Worm (Caenorhabditis elegans) whole organism, L3 larva: ENCODE measurements around the gene gldi-3.

Experiments used
- R02D3.7 ChIP-seq: fragments of 150-350 bp; optimal IDR thresholded peaks from 2 replicates; lab custom pipeline; 2014; ENCODE audit warnings: missing biosample characterization, missing genetic modification characterization
- ZK546.5 ChIP-seq: sonication (generic microtip); optimal IDR thresholded peaks from 2 replicates; lab custom pipeline; 2017; ENCODE audit warnings: missing biosample characterization, missing genetic modification characterization
- ama-1 ChIP-seq: fragments of 150-350 bp; optimal IDR thresholded peaks from 2 replicates; lab custom pipeline; 2018
- ceh-16 ChIP-seq: sonication (generic microtip); optimal IDR thresholded peaks from 2 replicates; lab custom pipeline; 2017; ENCODE audit warnings: missing biosample characterization, missing genetic modification characterization
- ceh-28 ChIP-seq: fragments of 150-350 bp; optimal IDR thresholded peaks from 2 replicates; lab custom pipeline; 2014; ENCODE audit warnings: missing biosample characterization, missing genetic modification reagents, missing genetic modification characterization
- ceh-82 ChIP-seq: fragments of 150-350 bp; optimal IDR thresholded peaks from 2 replicates; lab custom pipeline; 2014; ENCODE audit warnings: missing biosample characterization, missing genetic modification characterization
- ceh-9 ChIP-seq: sonication (generic microtip); optimal IDR thresholded peaks from 2 replicates; lab custom pipeline; 2018; ENCODE audit warnings: missing biosample characterization, missing genetic modification characterization
- daf-12 ChIP-seq: fragments of 150-350 bp; optimal IDR thresholded peaks from 2 replicates; lab custom pipeline; 2014; ENCODE audit warnings: missing biosample characterization, missing genetic modification reagents, missing genetic modification characterization
- egl-27 ChIP-seq: sonication (generic microtip); optimal IDR thresholded peaks from 4 replicates; lab custom pipeline; 2017; ENCODE audit warnings: missing biosample characterization, missing genetic modification reagents, missing genetic modification characterization
- egl-5 ChIP-seq: fragments of 150-350 bp; optimal IDR thresholded peaks from 2 replicates; lab custom pipeline; 2017; ENCODE audit warnings: missing biosample characterization, missing genetic modification reagents, missing genetic modification characterization, inconsistent platforms
- elt-1 ChIP-seq: fragments of 150-350 bp; optimal IDR thresholded peaks from 2 replicates; lab custom pipeline; 2014; ENCODE audit warnings: missing biosample characterization, missing genetic modification characterization
- elt-2 ChIP-seq: sonication (generic microtip); optimal IDR thresholded peaks from 2 replicates; lab custom pipeline; 2016; ENCODE audit warnings: missing genetic modification reagents, mild to moderate bottlenecking, missing genetic modification characterization, missing compliant biosample characterization
- elt-3 ChIP-seq, 3 experiments: fragments of 150-350 bp in 1 of 3; sonication (generic microtip) in 2 of 3; optimal IDR thresholded peaks; 2 replicates in 2 of 3; 4 replicates in 1 of 3; lab custom pipeline; 2014 to 2017; ENCODE audit warnings: missing biosample characterization in 3 of 3, missing genetic modification characterization in 3 of 3
- eor-1 ChIP-seq, 2 experiments: fragments of 150-350 bp; optimal IDR thresholded peaks; 2 replicates each; lab custom pipeline; 2014 to 2018; ENCODE audit warnings: missing biosample characterization in 2 of 2, missing genetic modification characterization in 2 of 2
- fkh-10 ChIP-seq: sonication (generic microtip); optimal IDR thresholded peaks from 2 replicates; lab custom pipeline; 2017; ENCODE audit warnings: missing biosample characterization, missing genetic modification reagents, missing genetic modification characterization
- hmg-11 ChIP-seq: sonication (generic microtip); optimal IDR thresholded peaks from 2 replicates; lab custom pipeline; 2016; ENCODE audit warnings: missing genetic modification characterization, missing compliant biosample characterization
- lin-15B ChIP-seq: fragments of 150-350 bp; optimal IDR thresholded peaks from 2 replicates; lab custom pipeline; 2014; ENCODE audit warnings: missing biosample characterization, missing genetic modification characterization
- lin-39 ChIP-seq: fragments of 150-350 bp; optimal IDR thresholded peaks from 2 replicates; lab custom pipeline; 2018; ENCODE audit warnings: missing biosample characterization, missing genetic modification reagents, missing genetic modification characterization
- mdl-1 ChIP-seq: fragments of 150-350 bp; optimal IDR thresholded peaks from 2 replicates; lab custom pipeline; 2014; ENCODE audit warnings: missing biosample characterization, missing genetic modification characterization
- mml-1 ChIP-seq: fragments of 150-350 bp; sonication (generic microtip); optimal IDR thresholded peaks from 3 replicates; lab custom pipeline; 2014; ENCODE audit warnings: missing biosample characterization, missing genetic modification characterization
- nfya-1 ChIP-seq: sonication (generic microtip); optimal IDR thresholded peaks from 2 replicates; lab custom pipeline; 2017; ENCODE audit warnings: missing genetic modification characterization, mild to moderate bottlenecking, missing compliant biosample characterization, antibody characterized with exemption, moderate library complexity; ENCODE audit not compliant: insufficient read depth
- nhr-11 ChIP-seq: fragments of 150-350 bp; optimal IDR thresholded peaks from 2 replicates; lab custom pipeline; 2014; ENCODE audit warnings: missing biosample characterization, missing genetic modification characterization
- nhr-237 ChIP-seq: fragments of 150-350 bp; optimal IDR thresholded peaks from 2 replicates; lab custom pipeline; 2014; ENCODE audit warnings: missing biosample characterization, missing genetic modification characterization
- nhr-28 ChIP-seq: fragments of 150-350 bp; optimal IDR thresholded peaks from 2 replicates; lab custom pipeline; 2014; ENCODE audit warnings: missing biosample characterization, missing genetic modification characterization
- nhr-67 ChIP-seq: fragments of 150-350 bp; optimal IDR thresholded peaks from 2 replicates; lab custom pipeline; 2014; ENCODE audit warnings: missing biosample characterization, missing genetic modification characterization
- nhr-76 ChIP-seq: fragments of 150-350 bp; sonication (generic microtip); optimal IDR thresholded peaks from 5 replicates; lab custom pipeline; 2014; ENCODE audit warnings: missing biosample characterization, missing genetic modification characterization
- nhr-77 ChIP-seq: fragments of 150-350 bp; optimal IDR thresholded peaks from 2 replicates; lab custom pipeline; 2014; ENCODE audit warnings: missing biosample characterization, missing genetic modification characterization
- pha-4 ChIP-seq: fragments of 150-350 bp; optimal IDR thresholded peaks from 2 replicates; lab custom pipeline; 2014; ENCODE audit warnings: missing biosample characterization, missing genetic modification reagents, missing genetic modification characterization
- pqm-1 ChIP-seq: fragments of 150-350 bp; optimal IDR thresholded peaks from 2 replicates; lab custom pipeline; 2017; ENCODE audit warnings: missing biosample characterization, missing genetic modification characterization, inconsistent platforms
- sea-2 ChIP-seq: fragments of 150-350 bp; sonication (generic microtip); optimal IDR thresholded peaks from 4 replicates; lab custom pipeline; 2014; ENCODE audit warnings: missing biosample characterization, missing genetic modification reagents, missing genetic modification characterization
- skn-1 ChIP-seq: fragments of 150-350 bp; optimal IDR thresholded peaks from 2 replicates; lab custom pipeline; 2014; ENCODE audit warnings: missing biosample characterization, missing genetic modification characterization
- snpc-4 ChIP-seq: fragments of 150-350 bp; optimal IDR thresholded peaks from 2 replicates; lab custom pipeline; 2014; ENCODE audit warnings: missing biosample characterization, missing genetic modification characterization
- unc-62 ChIP-seq: fragments of 150-350 bp; sonication (generic microtip); optimal IDR thresholded peaks from 4 replicates; lab custom pipeline; 2014; ENCODE audit warnings: missing biosample characterization, missing genetic modification reagents, missing genetic modification characterization

The gldi-3 gene

DNA sequence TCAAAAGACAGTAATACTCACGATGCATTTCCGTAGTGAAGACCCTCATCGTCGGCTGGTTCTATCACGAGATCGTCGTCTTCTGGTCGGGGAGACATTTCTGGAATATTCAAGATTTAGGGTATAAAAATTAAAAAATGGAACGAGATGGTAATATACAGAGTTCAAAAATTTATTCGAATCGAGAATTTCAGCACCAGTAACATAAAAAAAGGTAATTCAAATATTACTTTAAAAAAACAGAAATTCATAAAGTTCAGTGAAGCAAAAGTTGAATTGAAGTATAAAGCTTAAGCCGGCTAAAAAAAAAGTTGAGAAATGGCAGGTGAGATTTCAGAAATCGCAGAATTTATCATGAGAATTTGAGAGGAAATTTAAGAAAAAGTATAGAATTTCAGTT lies 30.3 kb upstream of the gldi-3 start, which contains the start of gene cam-1:
Gene cam-1 (minus strand): TSS at position 101 of the 400 bp plus-strand sequence.
- TF ChIP-seq pha-4 (tag; lab: Kevin White, UChicago) (no peak), mdl-1 (no peak), nfya-1 (no peak), nhr-77 (tag; lab: Kevin White, UChicago) (no peak), ceh-16 (no peak), lin-15B (tag; lab: Kevin White, UChicago) (no peak), skn-1 (tag; lab: Kevin White, UChicago) (no peak), pqm-1 (no peak), sea-2 (GFP tag; lab: Kevin White, UChicago) (no peak), snpc-4 (tag; lab: Kevin White, UChicago) (no peak), nhr-76 (tag; lab: Kevin White, UChicago) (no peak), elt-2 (tag; lab: Kevin White, UChicago) (no peak), elt-1 (no peak), unc-62 (GFP tag; lab: Kevin White, UChicago) (no peak), fkh-10 (no peak), ama-1 (lab: Kevin White, UChicago) (no peak), ZK546.5 (no peak), elt-3 (tag; optimal IDR thresholded peaks at IDR 0.05; lab: Kevin White, UChicago) (no peak), egl-5 (no peak), eor-1 (tag; optimal IDR thresholded peaks at IDR 0.05; lab: Kevin White, UChicago) (no peak)

DNA sequence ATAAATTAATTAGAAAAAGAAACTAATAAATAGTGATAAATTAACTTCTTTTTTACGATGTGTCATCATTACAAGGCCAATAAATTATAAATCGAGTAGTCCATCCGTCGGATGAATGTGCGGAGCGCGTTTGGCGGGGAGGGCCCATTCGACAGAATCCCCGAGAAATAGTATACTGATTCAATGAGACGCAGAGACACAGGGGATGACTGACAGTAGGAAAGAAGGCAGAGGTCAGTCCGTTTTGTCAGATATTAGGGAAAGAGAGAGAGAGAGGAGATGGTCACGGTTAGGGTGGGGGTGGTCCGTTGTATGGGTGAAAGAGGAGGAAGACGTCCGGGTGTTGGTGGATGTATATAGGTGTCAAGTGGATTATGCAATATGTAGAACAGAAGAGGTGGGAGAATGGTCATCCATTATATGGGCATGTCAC lies 28.7 kb upstream of the gldi-3 start:
- TF ChIP-seq hmg-11 (no peak), nhr-11 (tag; lab: Kevin White, UChicago) (no peak), mdl-1 (no peak), nfya-1 (peak; percentile 2), ZK546.5 (no peak), ama-1 (lab: Kevin White, UChicago) (no peak), skn-1 (tag; lab: Kevin White, UChicago) (no peak), nhr-77 (tag; lab: Kevin White, UChicago) (no peak), egl-5 (peak; percentile 34), eor-1 (tag; optimal IDR thresholded peaks at IDR 0.05; lab: Kevin White, UChicago) (no peak)

DNA sequence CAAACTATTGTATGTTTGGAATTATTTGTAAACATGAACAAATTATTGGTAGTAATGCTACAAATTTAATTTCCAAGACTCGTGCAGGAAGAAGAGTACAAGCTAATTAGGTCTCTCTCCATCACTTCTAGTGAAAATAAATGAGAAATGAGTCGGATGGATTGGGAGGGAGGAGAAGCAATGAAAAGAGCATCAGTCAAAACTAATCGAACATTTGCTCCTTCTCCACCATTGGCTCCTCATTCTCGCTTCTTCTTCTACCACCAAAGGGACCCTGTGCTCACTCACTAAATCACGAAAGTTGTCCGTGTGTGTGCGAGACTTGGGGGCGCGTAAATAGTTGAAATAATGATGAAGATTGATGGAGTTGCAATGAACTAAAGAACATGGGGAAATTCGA lies 26.9 kb upstream of the gldi-3 start:
- TF ChIP-seq ceh-28 (no peak), nhr-11 (tag; lab: Kevin White, UChicago) (no peak), nhr-237 (tag; lab: Kevin White, UChicago) (no peak), sea-2 (GFP tag; lab: Kevin White, UChicago) (no peak), nhr-76 (tag; lab: Kevin White, UChicago) (no peak), fkh-10 (no peak), ZK546.5 (no peak), nhr-28 (tag; lab: Kevin White, UChicago) (no peak), R02D3.7 (no peak), lin-15B (tag; lab: Kevin White, UChicago) (no peak), elt-1 (no peak), mml-1 (tag; lab: Kevin White, UChicago) (no peak), lin-39 (tag; lab: Kevin White, UChicago) (peak; percentile 94), nfya-1 (peak; percentile 79), elt-3 (tag; optimal IDR thresholded peaks at IDR 0.05; lab: Kevin White, UChicago) (no peak), ceh-9 (no peak), daf-12 (tag; lab: Kevin White, UChicago) (no peak), egl-5 (no peak), hmg-11 (no peak), nhr-67 (tag; lab: Kevin White, UChicago) (no peak), unc-62 (GFP tag; lab: Kevin White, UChicago) (peak; percentile 67), ceh-82 (tag; lab: Kevin White, UChicago) (no peak)
- TF ChIP-seq, all 47 proteins: peak for 3

DNA sequence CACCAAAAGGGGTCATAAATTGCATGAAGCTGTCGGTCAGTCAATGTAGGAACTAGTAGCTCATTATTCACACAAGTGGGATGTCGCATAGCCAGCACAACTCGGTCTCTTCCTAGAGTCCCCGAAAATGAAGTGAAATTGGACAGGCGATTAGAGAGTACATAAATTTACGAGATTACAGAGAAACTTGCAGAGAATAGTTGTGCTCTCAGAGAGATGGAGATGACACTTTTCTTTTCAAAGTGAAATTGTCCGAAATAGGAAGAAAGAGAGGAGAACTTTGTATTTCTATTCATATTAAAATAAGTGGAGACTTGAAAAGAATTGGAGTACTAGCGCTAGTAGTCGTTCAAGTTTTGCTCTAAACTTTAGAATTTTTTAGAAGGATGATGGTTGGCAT lies 25.7 kb upstream of the gldi-3 start:
- TF ChIP-seq lin-39 (tag; lab: Kevin White, UChicago) (peak; percentile 48), fkh-10 (peak; percentile 11), elt-1 (no peak)

DNA sequence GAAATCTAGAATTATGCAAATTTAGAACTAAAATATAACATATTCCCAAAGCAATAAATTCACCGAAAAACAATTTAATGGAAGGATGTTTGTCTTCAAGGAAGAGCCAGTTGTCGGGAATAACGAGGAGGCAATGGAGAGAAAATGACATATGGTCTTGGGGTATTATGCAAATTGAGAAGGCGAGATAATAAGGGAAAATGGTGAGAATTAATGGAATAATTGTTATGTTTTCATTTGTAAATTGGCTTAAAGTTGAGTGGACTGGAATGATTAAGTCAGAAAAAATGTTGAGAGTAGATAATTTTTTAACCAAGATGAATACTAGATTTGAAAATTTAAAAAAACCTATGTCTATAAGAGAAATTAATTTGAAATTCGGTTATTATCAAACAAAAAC lies 25.0 kb upstream of the gldi-3 start:
- TF ChIP-seq hmg-11 (no peak), unc-62 (GFP tag; lab: Kevin White, UChicago) (no peak), pha-4 (tag; lab: Kevin White, UChicago) (no peak), egl-5 (no peak), egl-27 (no peak), pqm-1 (no peak), eor-1 (tag; optimal IDR thresholded peaks at IDR 0.05; lab: Kevin White, UChicago) (no peak)
- TF ChIP-seq, all 47 proteins: peak for 0
